Fruit fly (Drosophila melanogaster) whole organism, wandering third instar larva: ENCODE measurements around the gene CG10561.
A peak's percentile ranks its signal among the peaks of the same experiment; 100 is the strongest.

Experiments
- Abd-B ChIP-seq: fragments of >200 bp; optimal IDR thresholded peaks from 2 replicates; lab custom pipeline; 2017; ENCODE audit warnings: missing biosample characterization, missing genetic modification characterization
- CG32264 ChIP-seq: fragments of 200-800 bp; sonication (Bioruptor generic); optimal IDR thresholded peaks from 2 replicates; lab custom pipeline; 2016; ENCODE audit warnings: missing biosample characterization, missing genetic modification characterization
- CG9705 ChIP-seq: fragments of 200-800 bp; sonication (Bioruptor generic); optimal IDR thresholded peaks from 2 replicates; lab custom pipeline; 2018; ENCODE audit warnings: missing biosample characterization, mild to moderate bottlenecking, missing genetic modification characterization
- CrebA ChIP-seq: fragments of 200-800 bp; sonication (Bioruptor generic); optimal IDR thresholded peaks from 2 replicates; lab custom pipeline; 2016; ENCODE audit warnings: missing biosample characterization, mild to moderate bottlenecking, missing genetic modification characterization, borderline replicate concordance
- Dfd ChIP-seq: fragments of >200 bp; optimal IDR thresholded peaks from 2 replicates; lab custom pipeline; 2017; ENCODE audit warnings: missing biosample characterization, missing genetic modification characterization
- Dif ChIP-seq: fragments of 200-275, 200-300 bp; sonication (Bioruptor generic); optimal IDR thresholded peaks from 2 replicates; lab custom pipeline; 2018; ENCODE audit warnings: missing biosample characterization, missing genetic modification characterization; ENCODE audit not compliant: partially characterized antibody
- GATAd ChIP-seq: sonication (Bioruptor generic); optimal IDR thresholded peaks from 2 replicates; lab custom pipeline; 2016; ENCODE audit warnings: missing biosample characterization, missing genetic modification characterization
- HLH106 ChIP-seq: fragments of 200-800 bp; optimal IDR thresholded peaks from 3 replicates; lab custom pipeline; 2019; ENCODE audit warnings: missing biosample characterization, mild to moderate bottlenecking, missing genetic modification characterization, moderate library complexity
- Hnf4 ChIP-seq: fragments of 200-800 bp; sonication (Bioruptor generic); optimal IDR thresholded peaks from 2 replicates; lab custom pipeline; 2016; ENCODE audit warnings: missing biosample characterization, mild to moderate bottlenecking, missing genetic modification characterization
- Hr78 ChIP-seq: fragments of >200 bp; optimal IDR thresholded peaks from 2 replicates; lab custom pipeline; 2017; ENCODE audit warnings: missing biosample characterization, missing genetic modification characterization
- Hr83 ChIP-seq: fragments of 200-300 bp; sonication (Bioruptor generic); optimal IDR thresholded peaks from 2 replicates; lab custom pipeline; 2016; ENCODE audit warnings: missing biosample characterization, mild to moderate bottlenecking, missing genetic modification characterization, moderate library complexity; ENCODE audit not compliant: poor library complexity, severe bottlenecking
- Jra ChIP-seq: sonication (Bioruptor generic); optimal IDR thresholded peaks from 2 replicates; lab custom pipeline; 2016; ENCODE audit warnings: missing biosample characterization, missing genetic modification characterization
- Mio ChIP-seq: sonication (Bioruptor generic); optimal IDR thresholded peaks from 2 replicates; lab custom pipeline; 2016; ENCODE audit warnings: missing biosample characterization, missing genetic modification characterization
- Myc ChIP-seq: fragments of >200 bp; optimal IDR thresholded peaks from 2 replicates; lab custom pipeline; 2017
- N ChIP-seq: fragments of >200 bp; optimal IDR thresholded peaks from 2 replicates; lab custom pipeline; 2018; ENCODE audit warnings: missing biosample characterization, missing external identifiers, missing genetic modification characterization
- OdsH ChIP-seq: fragments of 200-800 bp; sonication (Bioruptor generic); optimal IDR thresholded peaks from 2 replicates; lab custom pipeline; 2016; ENCODE audit warnings: missing biosample characterization, mild to moderate bottlenecking, missing genetic modification characterization
- Rel ChIP-seq, 2 experiments: fragments of 200-800 bp; sonication (Bioruptor generic) in 1 of 2; optimal IDR thresholded peaks; 2 replicates in 1 of 2; 3 replicates in 1 of 2; lab custom pipeline; 2016 to 2019; ENCODE audit warnings: mild to moderate bottlenecking in 2 of 2, missing biosample characterization in 2 of 2, missing genetic modification characterization in 2 of 2, moderate library complexity in 1 of 2
- Sp1 ChIP-seq: fragments of 200-800 bp; sonication (Bioruptor generic); optimal IDR thresholded peaks from 3 replicates; lab custom pipeline; 2019; ENCODE audit warnings: missing biosample characterization, mild to moderate bottlenecking, missing genetic modification characterization, moderate library complexity
- Vsx2 ChIP-seq: fragments of 200-300, 225-300 bp; sonication (Bioruptor generic); optimal IDR thresholded peaks from 2 replicates; lab custom pipeline; 2018; ENCODE audit warnings: missing biosample characterization, missing genetic modification characterization; ENCODE audit not compliant: partially characterized antibody
- br ChIP-seq: fragments of 200-800 bp; sonication (Bioruptor generic); optimal IDR thresholded peaks from 2 replicates; lab custom pipeline; 2016; ENCODE audit warnings: missing biosample characterization, missing genetic modification characterization
- brk ChIP-seq: fragments of 200-800 bp; sonication (Bioruptor generic); optimal IDR thresholded peaks from 2 replicates; lab custom pipeline; 2016; ENCODE audit warnings: missing biosample characterization, mild to moderate bottlenecking, missing genetic modification characterization
- dl ChIP-seq, 2 experiments: fragments of 175-275, 200-275 bp in 1 of 2; fragments of 200-275 bp in 1 of 2; sonication (Bioruptor generic); optimal IDR thresholded peaks; lab custom pipeline; 2018; ENCODE audit warnings: mild to moderate bottlenecking in 2 of 2, missing biosample characterization in 2 of 2, missing genetic modification characterization in 2 of 2, moderate library complexity in 2 of 2; ENCODE audit not compliant: partially characterized antibody in 2 of 2, insufficient read depth in 1 of 2
- dmrt93B ChIP-seq: fragments of 200-800 bp; sonication (Bioruptor generic); optimal IDR thresholded peaks from 2 replicates; lab custom pipeline; 2018; ENCODE audit warnings: missing biosample characterization, mild to moderate bottlenecking, missing genetic modification characterization
- dsf ChIP-seq: sonication (Bioruptor generic); optimal IDR thresholded peaks from 2 replicates; lab custom pipeline; 2016; ENCODE audit warnings: missing biosample characterization, missing genetic modification characterization, borderline replicate concordance
- ey ChIP-seq: fragments of 200-800 bp; sonication (Bioruptor generic); optimal IDR thresholded peaks from 2 replicates; lab custom pipeline; 2016; ENCODE audit warnings: missing biosample characterization, missing genetic modification characterization
- foxo ChIP-seq, 2 experiments: fragments of 200-800 bp; sonication (Bioruptor generic); optimal IDR thresholded peaks; 2 replicates in 1 of 2; 3 replicates in 1 of 2; lab custom pipeline; 2016 to 2017; ENCODE audit warnings: missing biosample characterization in 2 of 2, missing genetic modification characterization in 2 of 2
- fru ChIP-seq: fragments of 200-800 bp; sonication (Bioruptor generic); optimal IDR thresholded peaks from 3 replicates; lab custom pipeline; 2016; ENCODE audit warnings: missing biosample characterization, mild to moderate bottlenecking, missing genetic modification characterization
- h ChIP-seq: fragments of 200-800 bp; sonication (Bioruptor generic); optimal IDR thresholded peaks from 3 replicates; lab custom pipeline; 2016; ENCODE audit warnings: missing biosample characterization, mild to moderate bottlenecking, missing genetic modification characterization
- jim ChIP-seq: fragments of 175-275, 200-325 bp; sonication (Bioruptor generic); optimal IDR thresholded peaks from 2 replicates; lab custom pipeline; 2016; ENCODE audit warnings: missing biosample characterization, mild to moderate bottlenecking, missing genetic modification characterization
- lola ChIP-seq: fragments of >200 bp; optimal IDR thresholded peaks from 2 replicates; lab custom pipeline; 2017; ENCODE audit warnings: missing biosample characterization, missing genetic modification characterization
- pan ChIP-seq: fragments of >200 bp; optimal IDR thresholded peaks from 2 replicates; lab custom pipeline; 2017
- psq ChIP-seq: fragments of 200-800 bp; sonication (Bioruptor generic); optimal IDR thresholded peaks from 3 replicates; lab custom pipeline; 2017; ENCODE audit warnings: missing biosample characterization, mild to moderate bottlenecking, missing genetic modification characterization, moderate library complexity
- rgr ChIP-seq: fragments of 200-800 bp; sonication (Bioruptor generic); optimal IDR thresholded peaks from 3 replicates; lab custom pipeline; 2016; ENCODE audit warnings: missing biosample characterization, mild to moderate bottlenecking, missing genetic modification characterization
- sage ChIP-seq: fragments of 200-800 bp; sonication (Bioruptor generic); optimal IDR thresholded peaks from 2 replicates; lab custom pipeline; 2016; ENCODE audit warnings: missing biosample characterization, mild to moderate bottlenecking, missing genetic modification characterization
- sv ChIP-seq: fragments of 200-800 bp; sonication (Bioruptor generic); optimal IDR thresholded peaks from 3 replicates; lab custom pipeline; 2016; ENCODE audit warnings: missing biosample characterization, missing genetic modification characterization
- tai ChIP-seq: sonication (Bioruptor generic); optimal IDR thresholded peaks from 2 replicates; lab custom pipeline; 2016; ENCODE audit warnings: missing biosample characterization, missing genetic modification characterization
- usp ChIP-seq: fragments of >200 bp; optimal IDR thresholded peaks from 2 replicates; lab custom pipeline; 2017; ENCODE audit warnings: missing biosample characterization, missing genetic modification characterization
- woc ChIP-seq: sonication (Bioruptor generic); optimal IDR thresholded peaks from 2 replicates; lab custom pipeline; 2016; ENCODE audit warnings: missing biosample characterization, mild to moderate bottlenecking, missing genetic modification characterization

Gene CG10561

dm6 chr2L:19138361-19139041 lies 24.3 kb downstream of the CG10561 start:
- TF ChIP-seq Hr78 (GFP tag; lab: Kevin White, UChicago) = no peak
- TF ChIP-seq Dfd = peak; percentile 69
- no peak for TF ChIP-seq Rel (GFP tag; optimal IDR thresholded peaks at IDR 0.05; lab: Kevin White, UChicago)
- peak; percentile 13 for TF ChIP-seq Rel (tag; optimal IDR thresholded peaks at IDR 0.05; lab: Kevin White, UChicago)
- TF ChIP-seq dmrt93B (GFP tag; lab: Kevin White, UChicago) = no peak
- TF ChIP-seq, all 38 proteins: peak for 2

DNA sequence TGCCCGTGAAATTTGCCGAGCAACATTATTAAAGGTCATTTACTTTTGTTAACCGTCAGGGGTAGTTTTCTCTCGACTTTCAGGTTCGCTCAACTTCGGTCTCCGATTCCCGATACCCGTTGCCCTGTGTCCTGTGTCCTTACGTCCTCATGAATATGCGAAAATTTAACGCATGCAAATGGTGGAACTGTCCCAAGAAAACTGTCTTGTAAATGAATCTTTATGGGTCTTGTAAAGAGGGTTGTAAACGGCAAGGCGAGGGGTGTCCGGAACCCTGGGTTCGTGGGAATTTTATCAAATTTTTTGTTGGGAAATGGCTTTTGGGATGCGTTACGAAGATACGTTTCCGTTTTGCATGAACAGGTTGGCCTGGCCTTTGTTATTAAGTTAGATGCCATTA lies 25.6 kb downstream of the CG10561 start:
- TF ChIP-seq CG32264 (GFP tag; lab: Kevin White, UChicago) (no peak), dsf (GFP tag; lab: Kevin White, UChicago) (no peak), Rel (GFP tag; optimal IDR thresholded peaks at IDR 0.05; lab: Kevin White, UChicago) (no peak), Rel (tag; optimal IDR thresholded peaks at IDR 0.05; lab: Kevin White, UChicago) (no peak), usp (GFP tag; lab: Kevin White, UChicago) (no peak), Hr78 (GFP tag; lab: Kevin White, UChicago) (no peak), dmrt93B (GFP tag; lab: Kevin White, UChicago) (no peak), Jra (GFP tag; lab: Kevin White, UChicago) (no peak), Dif (no peak), lola (GFP tag; lab: Kevin White, UChicago) (no peak), sage (GFP tag; lab: Kevin White, UChicago) (no peak), Myc (lab: Kevin White, UChicago) (no peak), Abd-B (GFP tag; lab: Kevin White, UChicago) (no peak), CrebA (no peak), h (GFP tag; lab: Kevin White, UChicago) (no peak), br (GFP tag; lab: Kevin White, UChicago) (no peak)
- TF ChIP-seq, all 38 proteins: peak for 0

dm6 chr2L:19140257-19140983 lies 26.2 kb downstream of the CG10561 start:
- no peak for TF ChIP-seq Abd-B (GFP tag; lab: Kevin White, UChicago)
- TF ChIP-seq woc = no peak
- TF ChIP-seq pan = no peak
- peak; percentile 76 for TF ChIP-seq fru (GFP tag; lab: Kevin White, UChicago)
- no peak for TF ChIP-seq Dif
- no peak for TF ChIP-seq dl (GFP tag; optimal IDR thresholded peaks at IDR 0.05; lab: Kevin White, UChicago; ENCODE audit: insufficient read depth in 1 of 2, partially characterized antibody in 2 of 2)
- TF ChIP-seq Hnf4 (GFP tag; lab: Kevin White, UChicago) = no peak
- no peak for TF ChIP-seq ey (GFP tag; lab: Kevin White, UChicago)
- TF ChIP-seq Dfd = no peak
- no peak for TF ChIP-seq jim (GFP tag; lab: Kevin White, UChicago)
- TF ChIP-seq dsf (GFP tag; lab: Kevin White, UChicago) = no peak
- TF ChIP-seq sv (GFP tag; lab: Kevin White, UChicago) = no peak
- no peak for TF ChIP-seq N (GFP tag; lab: Kevin White, UChicago)
- no peak for TF ChIP-seq Hr83 (GFP tag; lab: Kevin White, UChicago)
- no peak for TF ChIP-seq Myc (lab: Kevin White, UChicago)
- TF ChIP-seq brk = no peak
- TF ChIP-seq Hr78 (GFP tag; lab: Kevin White, UChicago) = no peak
- no peak for TF ChIP-seq OdsH (GFP tag; lab: Kevin White, UChicago)
- TF ChIP-seq CrebA = no peak
- no peak for TF ChIP-seq Mio (GFP tag; lab: Kevin White, UChicago)
- TF ChIP-seq GATAd (GFP tag; lab: Kevin White, UChicago) = no peak
- no peak for TF ChIP-seq CG9705 (GFP tag; lab: Kevin White, UChicago)
- no peak for TF ChIP-seq usp (GFP tag; lab: Kevin White, UChicago)
- no peak for TF ChIP-seq psq (GFP tag; lab: Kevin White, UChicago)
- TF ChIP-seq foxo (GFP tag; optimal IDR thresholded peaks at IDR 0.05; lab: Kevin White, UChicago) = peak in 1 of 2 experiments; percentile 76
- TF ChIP-seq Vsx2 (GFP tag; lab: Kevin White, UChicago) = no peak
- TF ChIP-seq dmrt93B (GFP tag; lab: Kevin White, UChicago) = peak; percentile 15
- TF ChIP-seq sage (GFP tag; lab: Kevin White, UChicago) = no peak
- TF ChIP-seq CG32264 (GFP tag; lab: Kevin White, UChicago) = no peak
- TF ChIP-seq lola (GFP tag; lab: Kevin White, UChicago) = no peak
- no peak for TF ChIP-seq br (GFP tag; lab: Kevin White, UChicago)
- peak; percentile 55 for TF ChIP-seq HLH106 (tag; lab: Kevin White, UChicago)
- TF ChIP-seq Sp1 (GFP tag; lab: Kevin White, UChicago) = peak; percentile 66
- TF ChIP-seq Jra (GFP tag; lab: Kevin White, UChicago) = no peak
- TF ChIP-seq h (GFP tag; lab: Kevin White, UChicago) = no peak
- TF ChIP-seq Rel (GFP tag; optimal IDR thresholded peaks at IDR 0.05; lab: Kevin White, UChicago) = no peak
- peak; percentile 23 for TF ChIP-seq Rel (tag; optimal IDR thresholded peaks at IDR 0.05; lab: Kevin White, UChicago)
- TF ChIP-seq tai = no peak
- no peak for TF ChIP-seq rgr
